Fruit fly (Drosophila melanogaster) whole organism, wandering third instar larva: Measurements from ENCODE around the gene CG5026.

Experiments
- HLH106 ChIP-seq: fragments of 200-800 bp; optimal IDR thresholded peaks from 3 replicates; lab custom pipeline; 2019; ENCODE audit warnings: missing biosample characterization, mild to moderate bottlenecking, missing genetic modification characterization, moderate library complexity
- Hr78 ChIP-seq: fragments of >200 bp; optimal IDR thresholded peaks from 2 replicates; lab custom pipeline; 2017; ENCODE audit warnings: missing biosample characterization, missing genetic modification characterization
- Mio ChIP-seq: sonication (Bioruptor generic); optimal IDR thresholded peaks from 2 replicates; lab custom pipeline; 2016; ENCODE audit warnings: missing biosample characterization, missing genetic modification characterization
- Rel ChIP-seq, 2 experiments: fragments of 200-800 bp; sonication (Bioruptor generic) in 1 of 2; optimal IDR thresholded peaks; 2 replicates in 1 of 2; 3 replicates in 1 of 2; lab custom pipeline; 2016 to 2019; ENCODE audit warnings: mild to moderate bottlenecking in 2 of 2, missing biosample characterization in 2 of 2, missing genetic modification characterization in 2 of 2, moderate library complexity in 1 of 2
- ey ChIP-seq: fragments of 200-800 bp; sonication (Bioruptor generic); optimal IDR thresholded peaks from 2 replicates; lab custom pipeline; 2016; ENCODE audit warnings: missing biosample characterization, missing genetic modification characterization
- foxo ChIP-seq, 2 experiments: fragments of 200-800 bp; sonication (Bioruptor generic); optimal IDR thresholded peaks; 2 replicates in 1 of 2; 3 replicates in 1 of 2; lab custom pipeline; 2016 to 2017; ENCODE audit warnings: missing biosample characterization in 2 of 2, missing genetic modification characterization in 2 of 2
- h ChIP-seq: fragments of 200-800 bp; sonication (Bioruptor generic); optimal IDR thresholded peaks from 3 replicates; lab custom pipeline; 2016; ENCODE audit warnings: missing biosample characterization, mild to moderate bottlenecking, missing genetic modification characterization
- pan ChIP-seq: fragments of >200 bp; optimal IDR thresholded peaks from 2 replicates; lab custom pipeline; 2017

The CG5026 gene

dm6 chr3L:9020436-9021370 is 52.4 kb downstream of the CG5026 start:
- TF ChIP-seq HLH106 (tag; lab: Kevin White, UChicago), result no peak
- TF ChIP-seq pan, result no peak
- no peak for TF ChIP-seq Hr78 (GFP tag; lab: Kevin White, UChicago)
- peak; percentile 4 for TF ChIP-seq h (GFP tag; lab: Kevin White, UChicago)
- no peak for TF ChIP-seq ey (GFP tag; lab: Kevin White, UChicago)
- no peak for TF ChIP-seq Mio (GFP tag; lab: Kevin White, UChicago)
- no peak for TF ChIP-seq foxo (GFP tag; optimal IDR thresholded peaks at IDR 0.05; lab: Kevin White, UChicago)
- TF ChIP-seq Rel (GFP tag; optimal IDR thresholded peaks at IDR 0.05; lab: Kevin White, UChicago), result no peak
- TF ChIP-seq Rel (tag; optimal IDR thresholded peaks at IDR 0.05; lab: Kevin White, UChicago), result no peak
